Worm (Caenorhabditis elegans) whole organism, young adult: ENCODE results near the gene mel-28.

Source experiments
- B0261.1 ChIP-seq: sonication (generic microtip); optimal IDR thresholded peaks from 2 replicates; lab custom pipeline; 2016; ENCODE audit warnings: mild to moderate bottlenecking, missing genetic modification characterization, moderate library complexity, missing compliant biosample characterization
- B0336.3 ChIP-seq: fragments of 200-800 bp; sonication (Bioruptor generic); IDR thresholded peaks from 2 replicates; pipeline ENCODE4 v1.3.6; 2022; ENCODE audit warnings: missing genetic modification characterization, missing compliant biosample characterization
- F22D6.2 ChIP-seq: sonication (generic microtip); optimal IDR thresholded peaks from 2 replicates; lab custom pipeline; 2016; ENCODE audit warnings: mild to moderate bottlenecking, missing genetic modification characterization, missing compliant biosample characterization
- F55B11.4 ChIP-seq: sonication (generic microtip); optimal IDR thresholded peaks from 2 replicates; lab custom pipeline; 2016; ENCODE audit warnings: missing compliant biosample characterization, missing genetic modification characterization, borderline replicate concordance; ENCODE audit not compliant: insufficient read depth
- T26A5.8 ChIP-seq: sonication (generic microtip); optimal IDR thresholded peaks from 2 replicates; lab custom pipeline; 2016; ENCODE audit warnings: missing genetic modification characterization, missing compliant biosample characterization
- Y53G8AR.9 ChIP-seq: fragments of 200-800 bp; sonication (Bioruptor generic); conservative IDR thresholded peaks from 2 replicates; pipeline ENCODE4 v1.3.6; 2022; ENCODE audit warnings: missing genetic modification reagents, missing genetic modification characterization, missing compliant biosample characterization
- Y56A3A.18 ChIP-seq: fragments of 200-800 bp; sonication (Bioruptor generic); IDR thresholded peaks from 2 replicates; pipeline ENCODE4 v1.3.6; 2022; ENCODE audit warnings: missing genetic modification reagents, missing genetic modification characterization, missing compliant biosample characterization
- Y95B8A.8 ChIP-seq: fragments of 200-800 bp; sonication (Bioruptor generic); IDR thresholded peaks from 2 replicates; pipeline ENCODE4 v1.3.6; 2022; ENCODE audit warnings: missing genetic modification reagents, missing genetic modification characterization, missing compliant biosample characterization
- aptf-3 ChIP-seq: fragments of 200-800 bp; sonication (Bioruptor generic); IDR thresholded peaks from 2 replicates; pipeline ENCODE4 v1.3.6; 2022; ENCODE audit warnings: missing genetic modification characterization, missing compliant biosample characterization
- atf-7 ChIP-seq: sonication (generic microtip); optimal IDR thresholded peaks from 2 replicates; lab custom pipeline; 2017; ENCODE audit warnings: mild to moderate bottlenecking, missing genetic modification characterization, missing compliant biosample characterization
- athp-1 ChIP-seq: sonication (generic microtip); optimal IDR thresholded peaks from 2 replicates; lab custom pipeline; 2017; ENCODE audit warnings: mild to moderate bottlenecking, missing genetic modification characterization, missing compliant biosample characterization
- attf-3 ChIP-seq: fragments of 200-800 bp; sonication (Bioruptor generic); conservative IDR thresholded peaks from 2 replicates; pipeline ENCODE4 v1.3.6; 2022; ENCODE audit warnings: missing genetic modification reagents, missing genetic modification characterization, missing compliant biosample characterization
- attf-5 ChIP-seq: fragments of 200-800 bp; sonication (Bioruptor generic); optimal IDR thresholded peaks from 2 replicates; lab custom pipeline; 2018; ENCODE audit warnings: mild to moderate bottlenecking, missing genetic modification characterization, missing compliant biosample characterization
- cebp-1 ChIP-seq, 2 experiments: fragments of 200-800 bp in 1 of 2; sonication (Bioruptor generic) in 1 of 2; sonication (generic microtip) in 1 of 2; IDR thresholded peaks in 1 of 2; optimal IDR thresholded peaks in 1 of 2; 2 replicates each; pipeline versions ENCODE4 v1.3.6 to Lab custom; 2017 to 2022; ENCODE audit warnings: missing compliant biosample characterization in 2 of 2, missing genetic modification characterization in 2 of 2, mild to moderate bottlenecking in 1 of 2, missing genetic modification reagents in 1 of 2, moderate library complexity in 1 of 2
- die-1 ChIP-seq: sonication (generic microtip); optimal IDR thresholded peaks from 2 replicates; lab custom pipeline; 2016; ENCODE audit warnings: missing genotype, mild to moderate bottlenecking, missing genetic modification characterization, missing compliant biosample characterization
- dpl-1 ChIP-seq: fragments of 150-350 bp; optimal IDR thresholded peaks from 2 replicates; lab custom pipeline; 2014; ENCODE audit warnings: missing biosample characterization, missing genetic modification reagents, missing genetic modification characterization
- egl-44 ChIP-seq: fragments of 200-800 bp; sonication (Bioruptor generic); IDR thresholded peaks from 2 replicates; pipeline ENCODE4 v1.3.6; 2022; ENCODE audit warnings: missing genetic modification reagents, missing genetic modification characterization, missing compliant biosample characterization
- egrh-3 ChIP-seq: fragments of 200-800 bp; sonication (Bioruptor generic); IDR thresholded peaks from 2 replicates; pipeline ENCODE4 v1.3.6; 2022; ENCODE audit warnings: missing genetic modification reagents, missing genetic modification characterization, missing compliant biosample characterization
- fkh-3 ChIP-seq: sonication (generic microtip); optimal IDR thresholded peaks from 2 replicates; lab custom pipeline; 2016; ENCODE audit warnings: mild to moderate bottlenecking, missing genetic modification characterization, missing compliant biosample characterization
- him-1 ChIP-seq: sonication (generic microtip); optimal IDR thresholded peaks from 2 replicates; lab custom pipeline; 2016; ENCODE audit warnings: missing genotype, missing genetic modification reagents, missing genetic modification characterization, missing compliant biosample characterization
- hmg-1.2 ChIP-seq: fragments of 200-800 bp; sonication (Bioruptor generic); IDR thresholded peaks from 2 replicates; pipeline ENCODE4 v1.3.6; 2022; ENCODE audit warnings: missing genetic modification reagents, missing genetic modification characterization, missing compliant biosample characterization
- lin-40 ChIP-seq: sonication (generic microtip); optimal IDR thresholded peaks from 2 replicates; lab custom pipeline; 2016; ENCODE audit warnings: missing genetic modification characterization, mild to moderate bottlenecking, missing compliant biosample characterization, missing genotype, missing genetic modification reagents
- lsy-27 ChIP-seq: sonication (generic microtip); optimal IDR thresholded peaks from 2 replicates; lab custom pipeline; 2017; ENCODE audit warnings: missing genetic modification characterization, mild to moderate bottlenecking, missing compliant biosample characterization, antibody characterized with exemption, missing genotype, borderline replicate concordance; ENCODE audit not compliant: insufficient read depth
- madf-10 ChIP-seq: sonication (generic microtip); optimal IDR thresholded peaks from 2 replicates; lab custom pipeline; 2016; ENCODE audit warnings: mild to moderate bottlenecking, missing genetic modification characterization, missing compliant biosample characterization
- madf-8 ChIP-seq: fragments of 200-800 bp; sonication (Bioruptor generic); conservative IDR thresholded peaks from 2 replicates; pipeline ENCODE4 v1.3.6; 2022; ENCODE audit warnings: missing genetic modification reagents, missing genetic modification characterization, missing compliant biosample characterization
- nhr-120 ChIP-seq: fragments of 200-800 bp; sonication (Bioruptor generic); IDR thresholded peaks from 2 replicates; pipeline ENCODE4 v1.3.6; 2022; ENCODE audit warnings: missing genetic modification characterization, missing compliant biosample characterization
- nhr-80 ChIP-seq: sonication (generic microtip); optimal IDR thresholded peaks from 2 replicates; lab custom pipeline; 2016; ENCODE audit warnings: missing genetic modification characterization, missing compliant biosample characterization
- nhr-90 ChIP-seq: sonication (generic microtip); optimal IDR thresholded peaks from 2 replicates; lab custom pipeline; 2016; ENCODE audit warnings: missing genotype, mild to moderate bottlenecking, missing genetic modification characterization, missing compliant biosample characterization
- pbrm-1 ChIP-seq: fragments of 200-800 bp; sonication (Bioruptor generic); IDR thresholded peaks from 2 replicates; pipeline ENCODE4 v1.3.6; 2022; ENCODE audit warnings: missing genetic modification reagents, missing genetic modification characterization, missing compliant biosample characterization
- pha-4 ChIP-seq: fragments of 150-350 bp; sonication (generic microtip); optimal IDR thresholded peaks from 2 replicates; lab custom pipeline; 2014; ENCODE audit warnings: missing biosample characterization, missing genetic modification reagents, missing genetic modification characterization
- rpc-1 ChIP-seq, 2 experiments: fragments of 150-350 bp in 1 of 2; sonication (generic microtip) in 1 of 2; optimal IDR thresholded peaks; 2 replicates each; lab custom pipeline; 2014 to 2018; ENCODE audit warnings: missing biosample characterization in 1 of 2, missing genetic modification characterization in 1 of 2, missing genetic modification reagents in 1 of 2, missing genotype in 1 of 2
- sea-2 ChIP-seq: fragments of 200-800 bp; sonication (Bioruptor generic); IDR thresholded peaks from 2 replicates; pipeline ENCODE4 v1.3.6; 2022; ENCODE audit warnings: missing genetic modification characterization, missing compliant biosample characterization
- sptf-2 ChIP-seq: fragments of 200-800 bp; sonication (Bioruptor generic); optimal IDR thresholded peaks from 2 replicates; lab custom pipeline; 2018; ENCODE audit warnings: mild to moderate bottlenecking, missing genetic modification characterization, missing compliant biosample characterization
- ztf-25 ChIP-seq: fragments of 200-800 bp; sonication (Bioruptor generic); IDR thresholded peaks from 2 replicates; pipeline ENCODE4 v1.3.6; 2022; ENCODE audit warnings: missing genetic modification reagents, missing genetic modification characterization, missing compliant biosample characterization
- ztf-26 ChIP-seq: sonication (generic microtip); optimal IDR thresholded peaks from 2 replicates; lab custom pipeline; 2017; ENCODE audit warnings: missing genetic modification characterization, missing compliant biosample characterization
- ztf-6 ChIP-seq: fragments of 200-800 bp; sonication (Bioruptor generic); IDR thresholded peaks from 2 replicates; pipeline ENCODE4 v1.3.6; 2022; ENCODE audit warnings: missing genetic modification reagents, missing genetic modification characterization, missing compliant biosample characterization

The mel-28 gene

DNA sequence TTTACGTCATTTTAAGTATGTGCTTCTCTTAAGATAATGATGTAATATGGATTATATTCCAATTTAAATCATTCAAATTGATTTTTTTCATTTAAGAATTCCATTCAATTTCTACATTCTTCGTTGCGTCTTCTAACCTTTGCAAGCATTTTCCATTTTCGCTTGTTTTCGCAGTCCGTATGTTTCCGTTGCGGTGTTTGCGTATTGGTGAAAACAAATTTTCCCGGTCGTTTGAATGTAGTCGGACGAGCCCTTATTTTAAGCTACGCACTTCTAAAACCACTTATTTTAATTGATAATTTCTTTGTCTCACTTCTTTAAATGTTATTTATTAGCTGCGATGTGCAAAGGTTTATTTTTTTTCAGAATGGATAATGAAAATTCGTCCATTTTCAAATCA, at the start of gene mel-28:
Gene mel-28, plus strand, starts transcription at position 367 of the 400 bp plus-strand sequence.
- TF ChIP-seq ztf-26 = no peak
- TF ChIP-seq nhr-90 (tag; lab: Kevin White, UChicago) = no peak
- peak; percentile 33 for TF ChIP-seq attf-5 (GFP tag; lab: Kevin White, UChicago)
- no peak for TF ChIP-seq sptf-2 (GFP tag; lab: Kevin White, UChicago)

DNA sequence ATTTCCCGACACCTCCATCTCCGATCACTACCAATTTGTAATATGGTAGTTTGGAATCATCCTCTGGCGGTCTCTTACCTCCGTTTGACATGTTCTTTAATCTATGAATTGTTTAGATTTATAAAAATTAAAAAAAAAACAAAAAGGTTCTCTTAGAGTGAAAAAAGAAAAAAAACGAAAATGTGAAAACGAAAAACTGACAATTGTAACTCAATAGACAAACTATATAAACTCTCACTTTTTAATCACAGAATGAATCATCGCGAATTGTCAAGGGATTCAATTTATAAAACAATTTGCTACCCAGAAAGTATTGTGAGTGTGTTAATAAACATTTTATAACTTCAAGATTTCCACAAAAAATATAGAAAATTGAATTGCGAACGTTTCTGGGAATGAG, 45.9 kb upstream of the mel-28 start, which contains the start of gene ras-2:
Gene ras-2, minus strand, starts transcription at position 101 of the 400 bp plus-strand sequence.
- TF ChIP-seq athp-1 (tag; lab: Kevin White, UChicago) (no peak), attf-3 (GFP tag; lab: Robert Waterston, UW) (no peak), egrh-3 (GFP tag; lab: Robert Waterston, UW) (no peak), pha-4 (tag; lab: Kevin White, UChicago) (no peak), pbrm-1 (GFP tag; lab: Robert Waterston, UW) (no peak), rpc-1 (optimal IDR thresholded peaks at IDR 0.05; lab: Kevin White, UChicago) (no peak), rpc-1 (tag; optimal IDR thresholded peaks at IDR 0.05; lab: Kevin White, UChicago) (no peak), die-1 (no peak), atf-7 (no peak), madf-10 (tag; lab: Kevin White, UChicago) (no peak), Y56A3A.18 (GFP tag; lab: Robert Waterston, UW) (no peak), F22D6.2 (tag; lab: Kevin White, UChicago) (no peak), T26A5.8 (tag; lab: Kevin White, UChicago) (no peak), B0261.1 (tag; lab: Kevin White, UChicago) (no peak), fkh-3 (tag; lab: Kevin White, UChicago) (no peak), egl-44 (GFP tag; lab: Robert Waterston, UW) (no peak), dpl-1 (GFP tag; lab: Kevin White, UChicago) (no peak), Y95B8A.8 (GFP tag; lab: Robert Waterston, UW) (no peak), nhr-120 (GFP tag; lab: Robert Waterston, UW) (no peak), ztf-6 (no peak)
- TF ChIP-seq, all 124 proteins: peak for 0

DNA sequence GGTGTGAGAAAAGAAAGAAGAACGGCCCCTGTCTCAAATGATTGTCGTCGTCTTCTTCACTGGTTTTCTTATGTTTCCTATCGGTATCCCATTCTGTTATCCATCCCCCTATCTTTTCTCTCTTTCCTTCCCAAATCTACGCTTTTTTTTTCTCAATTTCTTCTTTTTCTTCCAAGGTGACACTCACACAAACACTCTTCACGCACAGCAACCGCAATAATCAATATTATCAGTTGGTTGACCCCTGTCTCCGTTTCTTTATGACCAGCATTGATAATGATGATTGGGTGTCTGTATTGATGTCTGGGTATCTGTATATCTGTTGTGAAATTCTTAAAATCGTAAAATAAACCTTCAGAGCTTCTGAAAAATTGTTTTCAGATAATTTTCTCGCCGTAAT, 45.1 kb upstream of the mel-28 start:
- TF ChIP-seq nhr-80 (tag; lab: Kevin White, UChicago) (peak; percentile 32), F22D6.2 (tag; lab: Kevin White, UChicago) (no peak), lin-40 (no peak), him-1 (tag; lab: Kevin White, UChicago) (no peak), lsy-27 (no peak), ztf-25 (GFP tag; lab: Robert Waterston, UW) (no peak), aptf-3 (GFP tag; lab: Robert Waterston, UW) (no peak), Y53G8AR.9 (GFP tag; lab: Robert Waterston, UW) (no peak), hmg-1.2 (GFP tag; lab: Robert Waterston, UW) (no peak), B0336.3 (no peak), madf-8 (GFP tag; lab: Robert Waterston, UW) (no peak), sea-2 (GFP tag; lab: Robert Waterston, UW) (no peak), F55B11.4 (no peak), cebp-1 (GFP tag; IDR thresholded peaks at IDR 0.05; lab: Robert Waterston, UW) (no peak), cebp-1 (tag; optimal IDR thresholded peaks at IDR 0.05; lab: Kevin White, UChicago) (peak; percentile 48)
